ENCODE assay signal across 1 worm cellular context in the genomic region with DNA sequence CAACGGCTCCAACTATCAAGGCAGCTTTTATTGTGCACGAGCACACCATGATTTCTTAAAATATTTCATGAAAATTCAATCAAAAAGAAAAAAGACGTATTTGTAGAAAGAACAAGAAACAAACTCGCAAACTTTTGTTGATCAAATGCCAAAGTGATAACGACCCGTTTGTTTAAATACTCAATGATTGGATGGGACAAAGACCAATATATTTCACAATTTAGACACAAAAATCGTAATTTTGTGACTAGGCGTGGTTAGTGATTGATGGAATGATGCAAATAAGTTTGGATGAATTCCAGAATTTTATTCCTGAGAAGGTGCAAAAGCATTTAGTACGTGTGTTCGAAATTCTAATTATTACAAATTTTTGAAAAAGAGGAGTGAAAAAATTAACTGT.
TF ChIP-seq lines count a peak whose summit lies in the region.

A gene (minus strand): TSS at position 54 of the 400 bp plus-strand sequence.

TF ChIP-seq in whole organism, L1 larva, 84 proteins besides CTCF, POLR2A, EP300 and RAD21 (continued from another document):
- no peak for TF ChIP-seq ceh-82 (tag; optimal IDR thresholded peaks at IDR 0.05; lab: Kevin White, UChicago)
- no peak for TF ChIP-seq fkh-10 (GFP tag; optimal IDR thresholded peaks at IDR 0.05; lab: Kevin White, UChicago)
- no peak for TF ChIP-seq efl-3 (GFP tag; optimal IDR thresholded peaks at IDR 0.05; lab: Kevin White, UChicago)
- no peak for TF ChIP-seq skn-1 (tag; optimal IDR thresholded peaks at IDR 0.05; lab: Kevin White, UChicago)
- TF ChIP-seq xbp-1 (tag; optimal IDR thresholded peaks at IDR 0.05; lab: Kevin White, UChicago) = no peak
- TF ChIP-seq snpc-4 (tag; optimal IDR thresholded peaks at IDR 0.05; lab: Kevin White, UChicago) = no peak
- no peak for TF ChIP-seq tlp-1 (tag; optimal IDR thresholded peaks at IDR 0.05; lab: Kevin White, UChicago)
- TF ChIP-seq mep-1 (tag; optimal IDR thresholded peaks at IDR 0.05; lab: Kevin White, UChicago) = no peak
- no peak for TF ChIP-seq unc-86 (tag; optimal IDR thresholded peaks at IDR 0.05; lab: Kevin White, UChicago)
- no peak for TF ChIP-seq aha-1 (tag; optimal IDR thresholded peaks at IDR 0.05; lab: Kevin White, UChicago)
